Fruit fly (Drosophila melanogaster): ENCODE data around the gene CkIalpha.
A peak's percentile ranks its signal among the peaks of the same experiment; 100 is the strongest.

The CkIalpha gene

DNA sequence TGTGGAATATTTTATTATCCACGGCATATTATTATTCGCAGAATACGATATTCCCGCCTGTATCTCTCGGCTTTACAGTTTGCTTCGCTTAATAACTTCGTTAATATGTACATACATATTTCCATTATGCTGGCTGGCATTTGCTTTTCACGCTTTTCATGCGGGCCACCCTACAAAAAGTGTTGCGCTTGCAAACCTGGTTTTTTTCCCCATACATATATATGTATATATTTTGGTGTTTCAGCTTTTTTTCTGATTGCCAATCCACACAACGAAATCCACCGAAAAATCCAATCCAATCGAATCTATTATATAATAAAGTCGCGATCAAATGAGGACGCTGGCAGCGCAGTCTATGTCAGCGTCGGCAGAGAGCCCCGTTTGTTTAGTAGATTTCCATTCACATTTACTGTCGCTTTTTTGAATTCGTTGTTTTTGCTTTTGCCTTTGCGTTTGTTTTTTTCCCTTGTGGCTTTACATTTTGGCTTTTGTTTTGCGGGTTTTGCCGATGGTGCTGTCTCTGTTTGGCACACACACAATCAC is 12.4 kb downstream of the CkIalpha start (continued):
- TF ChIP-seq D (optimal IDR thresholded peaks at IDR 0.05): no peak
- TF ChIP-seq D (GFP tag; optimal IDR thresholded peaks at IDR 0.05): no peak
- TF ChIP-seq CG6813 (GFP tag; optimal IDR thresholded peaks at IDR 0.05): no peak
- TF ChIP-seq ap (GFP tag; IDR thresholded peaks at IDR 0.05): no peak
- TF ChIP-seq CG13775 (GFP tag; optimal IDR thresholded peaks at IDR 0.05): peak; percentile 44
- no peak for TF ChIP-seq CG11456 (GFP tag; IDR thresholded peaks at IDR 0.05)
- no peak for TF ChIP-seq Rfx (GFP tag; IDR thresholded peaks at IDR 0.05)
- no peak for TF ChIP-seq D19A (tag; optimal IDR thresholded peaks at IDR 0.05)
- no peak for TF ChIP-seq CG11085 (GFP tag; IDR thresholded peaks at IDR 0.05)
- TF ChIP-seq CG6654 (GFP tag; optimal IDR thresholded peaks at IDR 0.05): no peak
- TF ChIP-seq CG10654 (GFP tag; optimal IDR thresholded peaks at IDR 0.05): no peak
- no peak for TF ChIP-seq CG15073 (GFP tag; optimal IDR thresholded peaks at IDR 0.05)
- TF ChIP-seq toy (GFP tag; IDR thresholded peaks at IDR 0.05): no peak
- TF ChIP-seq Sry-β (GFP tag; optimal IDR thresholded peaks at IDR 0.05): no peak
- no peak for TF ChIP-seq CG6765 (GFP tag; optimal IDR thresholded peaks at IDR 0.05)
- no peak for TF ChIP-seq sens (GFP tag)
- no peak for TF ChIP-seq Sin3A (optimal IDR thresholded peaks at IDR 0.05)
- TF ChIP-seq CG30403 (GFP tag; optimal IDR thresholded peaks at IDR 0.05): peak; percentile 5
- no peak for TF ChIP-seq CG12299 (tag; optimal IDR thresholded peaks at IDR 0.05)
- TF ChIP-seq sens-2 (GFP tag; IDR thresholded peaks at IDR 0.05): no peak
- TF ChIP-seq CG15601 (tag; optimal IDR thresholded peaks at IDR 0.05): no peak
- TF ChIP-seq CG9215 (GFP tag; IDR thresholded peaks at IDR 0.05): no peak
- no peak for TF ChIP-seq HHEX (GFP tag; optimal IDR thresholded peaks at IDR 0.05)
- peak; percentile 31 for TF ChIP-seq Meics (GFP tag; optimal IDR thresholded peaks at IDR 0.05)
- TF ChIP-seq sqz (GFP tag; optimal IDR thresholded peaks at IDR 0.05): no peak
- no peak for TF ChIP-seq CG8388 (GFP tag; optimal IDR thresholded peaks at IDR 0.05)
- no peak for TF ChIP-seq pita (GFP tag; optimal IDR thresholded peaks at IDR 0.05)
- TF ChIP-seq Dip2 (GFP tag; IDR thresholded peaks at IDR 0.05): no peak
- no peak for TF ChIP-seq z (GFP tag; IDR thresholded peaks at IDR 0.05)
- TF ChIP-seq cad (GFP tag; optimal IDR thresholded peaks at IDR 0.05): no peak
- TF ChIP-seq CG14860 (GFP tag; IDR thresholded peaks at IDR 0.05; ENCODE audit: partially characterized antibody): no peak
- no peak for TF ChIP-seq Ptx1 (GFP tag; IDR thresholded peaks at IDR 0.05)
- no peak for TF ChIP-seq yki (optimal IDR thresholded peaks at IDR 0.05)

DNA sequence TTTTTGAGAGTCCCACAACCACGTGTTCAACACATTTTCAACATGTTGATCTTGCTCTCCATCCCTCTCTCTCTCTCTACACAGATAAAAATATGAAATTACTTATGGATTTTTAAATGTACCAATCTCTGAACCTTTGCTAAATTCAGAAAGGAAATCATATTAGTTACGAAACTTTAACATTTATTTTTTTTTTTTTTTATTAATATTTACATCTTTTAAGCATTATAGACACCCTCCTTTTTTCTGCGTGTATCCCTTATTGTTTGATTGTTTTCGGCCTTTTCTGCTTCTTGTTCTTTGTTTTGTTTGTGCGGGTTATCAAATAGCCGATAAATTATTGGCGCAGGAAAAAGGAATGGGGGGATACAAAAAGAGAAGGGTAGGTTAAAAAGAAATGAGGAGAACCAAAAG is 13.1 kb downstream of the CkIalpha start:
- TF ChIP-seq sqz (GFP tag; optimal IDR thresholded peaks at IDR 0.05) (peak; percentile 96), Med (GFP tag) (peak; percentile 94), bcd (GFP tag; optimal IDR thresholded peaks at IDR 0.05) (peak; percentile 93), sob (GFP tag; IDR thresholded peaks at IDR 0.05) (peak; percentile 96), grn (GFP tag; optimal IDR thresholded peaks at IDR 0.05) (peak; percentile 37), HLH54F (GFP tag; optimal IDR thresholded peaks at IDR 0.05) (peak; percentile 73), Lpt (GFP tag; optimal IDR thresholded peaks at IDR 0.05) (no peak), CG17829 (tag; optimal IDR thresholded peaks at IDR 0.05) (peak; percentile 99), Hsf (GFP tag; optimal IDR thresholded peaks at IDR 0.05) (peak; percentile 92), CG17359 (tag; optimal IDR thresholded peaks at IDR 0.05) (peak; percentile 97), pb (GFP tag; optimal IDR thresholded peaks at IDR 0.05) (peak; percentile 56), Chrac-16 (GFP tag; optimal IDR thresholded peaks at IDR 0.05) (peak; percentile 94), CG15479 (GFP tag; optimal IDR thresholded peaks at IDR 0.05) (peak; percentile 78), CG8388 (GFP tag; optimal IDR thresholded peaks at IDR 0.05) (peak; percentile 97), dimm (GFP tag; IDR thresholded peaks at IDR 0.05) (peak; percentile 87), CG14860 (GFP tag; IDR thresholded peaks at IDR 0.05; ENCODE audit: partially characterized antibody) (no peak), Bdp1 (GFP tag; optimal IDR thresholded peaks at IDR 0.05) (peak; percentile 70), CG17328 (GFP tag; IDR thresholded peaks at IDR 0.05) (peak; percentile 97), toy (GFP tag; IDR thresholded peaks at IDR 0.05) (peak; percentile 92), gcm (GFP tag; optimal IDR thresholded peaks at IDR 0.05) (peak; percentile 99), fru (optimal IDR thresholded peaks at IDR 0.05) (no peak), wek (GFP tag; optimal IDR thresholded peaks at IDR 0.05) (peak; percentile 60), C15 (GFP tag; IDR thresholded peaks at IDR 0.05) (peak; percentile 89), CG16815 (GFP tag; optimal IDR thresholded peaks at IDR 0.05) (peak; percentile 94), Mes4 (GFP tag; optimal IDR thresholded peaks at IDR 0.05) (peak; percentile 77)

All from whole organism, embryonic.